Fruit fly (Drosophila melanogaster) whole organism, embryonic: ENCODE data around the gene CG32280.

Experiments
- Adf1 ChIP-seq: fragments of 200-800 bp; sonication (Bioruptor generic); IDR thresholded peaks from 2 replicates; pipeline ENCODE4 v1.3.6; 2022; ENCODE audit warnings: missing biosample characterization, missing genetic modification characterization
- Bgb ChIP-seq: fragments of 200-800 bp; sonication (Bioruptor generic); IDR thresholded peaks from 2 replicates; pipeline ENCODE4 v1.3.6; 2022; ENCODE audit warnings: missing biosample characterization, missing genetic modification characterization; ENCODE audit not compliant: partially characterized antibody
- CG1024 ChIP-seq: fragments of 200-800 bp; sonication (Bioruptor generic); IDR thresholded peaks from 2 replicates; pipeline ENCODE4 v1.3.6; 2022; ENCODE audit warnings: missing biosample characterization, missing genetic modification characterization
- CG11398 ChIP-seq: fragments of 200-800 bp; sonication (Bioruptor generic); optimal IDR thresholded peaks from 2 replicates; lab custom pipeline; 2016; ENCODE audit warnings: missing biosample characterization, missing genetic modification characterization
- CG12744 ChIP-seq: fragments of 200-800 bp; sonication (Bioruptor generic); optimal IDR thresholded peaks from 2 replicates; lab custom pipeline; 2016; ENCODE audit warnings: missing biosample characterization, missing genetic modification characterization
- CG14050 ChIP-seq: fragments of 200-800 bp; sonication (Bioruptor generic); IDR thresholded peaks from 3 replicates; pipeline ENCODE4 v1.3.6; 2022; ENCODE audit warnings: missing biosample characterization, missing genetic modification characterization
- CG14860 ChIP-seq: fragments of 200-800 bp; sonication (Bioruptor generic); IDR thresholded peaks from 3 replicates; pipeline ENCODE4 v1.3.6; 2022; ENCODE audit warnings: missing biosample characterization, missing genetic modification characterization; ENCODE audit not compliant: partially characterized antibody
- CG1602 ChIP-seq: fragments of 200-800 bp; sonication (Bioruptor generic); optimal IDR thresholded peaks from 3 replicates; lab custom pipeline; 2016; ENCODE audit warnings: missing biosample characterization, missing genetic modification characterization
- CG16815 ChIP-seq: fragments of 200-800 bp; sonication (Bioruptor generic); optimal IDR thresholded peaks from 3 replicates; lab custom pipeline; 2017; ENCODE audit warnings: missing biosample characterization, mild to moderate bottlenecking, missing genetic modification characterization
- CG1832 ChIP-seq: fragments of 200-800 bp; sonication (Bioruptor generic); optimal IDR thresholded peaks from 2 replicates; lab custom pipeline; 2017; ENCODE audit warnings: missing biosample characterization, mild to moderate bottlenecking, missing genetic modification characterization, inconsistent platforms
- CG2202 ChIP-seq: fragments of 200-800 bp; sonication (Bioruptor generic); optimal IDR thresholded peaks from 2 replicates; lab custom pipeline; 2018; ENCODE audit warnings: missing biosample characterization, mild to moderate bottlenecking, missing genetic modification characterization
- CG3163 ChIP-seq: fragments of 200-800 bp; sonication (Bioruptor generic); optimal IDR thresholded peaks from 3 replicates; lab custom pipeline; 2016; ENCODE audit warnings: missing biosample characterization, missing genetic modification characterization
- CG33213 ChIP-seq: fragments of 200-800 bp; sonication (Bioruptor generic); optimal IDR thresholded peaks from 3 replicates; lab custom pipeline; 2016; ENCODE audit warnings: missing biosample characterization, missing genetic modification characterization
- CG34422 ChIP-seq: fragments of 200-800 bp; sonication (Bioruptor generic); IDR thresholded peaks from 3 replicates; pipeline ENCODE4 v1.3.6; 2022; ENCODE audit warnings: missing biosample characterization, missing genetic modification characterization
- CG5180 ChIP-seq: fragments of 200-800 bp; sonication (Bioruptor generic); optimal IDR thresholded peaks from 3 replicates; lab custom pipeline; 2017; ENCODE audit warnings: missing biosample characterization, missing genetic modification characterization, mild to moderate bottlenecking, moderate library complexity, missing genetic modification reagents
- CG6175 ChIP-seq: fragments of 200-800 bp; sonication (Bioruptor generic); IDR thresholded peaks from 3 replicates; pipeline ENCODE4 v1.3.6; 2022; ENCODE audit warnings: missing biosample characterization, missing genetic modification characterization
- CG6272 ChIP-seq: fragments of 200-800 bp; sonication (Bioruptor generic); IDR thresholded peaks from 2 replicates; pipeline ENCODE4 v1.3.6; 2022; ENCODE audit warnings: missing biosample characterization, missing genetic modification characterization
- CG6654 ChIP-seq: fragments of 200-800 bp; sonication (Bioruptor generic); optimal IDR thresholded peaks from 2 replicates; lab custom pipeline; 2017; ENCODE audit warnings: missing biosample characterization, mild to moderate bottlenecking, missing genetic modification characterization
- CG7357 ChIP-seq: fragments of 200-800 bp; sonication (Bioruptor generic); IDR thresholded peaks from 3 replicates; pipeline ENCODE4 v1.3.6; 2022; ENCODE audit warnings: missing biosample characterization, missing genetic modification characterization
- CG7963 ChIP-seq: fragments of 200-800 bp; sonication (Bioruptor generic); IDR thresholded peaks from 3 replicates; pipeline ENCODE4 v1.3.6; 2022; ENCODE audit warnings: missing biosample characterization, missing genetic modification characterization; ENCODE audit not compliant: partially characterized antibody
- CG7987 ChIP-seq: fragments of 200-800 bp; sonication (Bioruptor generic); optimal IDR thresholded peaks from 2 replicates; lab custom pipeline; 2018; ENCODE audit warnings: missing biosample characterization, mild to moderate bottlenecking, missing genetic modification characterization, moderate library complexity
- CG8290 ChIP-seq, 3 experiments: fragments of 200-800 bp; sonication (Bioruptor generic); optimal IDR thresholded peaks; 2 replicates each; lab custom pipeline; 2016 to 2019; ENCODE audit warnings: missing biosample characterization in 3 of 3, missing genetic modification characterization in 3 of 3, mild to moderate bottlenecking in 2 of 3, moderate library complexity in 1 of 3
- CG9727 ChIP-seq: fragments of 200-800 bp; sonication (Bioruptor generic); optimal IDR thresholded peaks from 3 replicates; lab custom pipeline; 2017; ENCODE audit warnings: missing biosample characterization, mild to moderate bottlenecking, missing genetic modification characterization
- CG9876 ChIP-seq: fragments of 200-800 bp; sonication (Bioruptor generic); optimal IDR thresholded peaks from 2 replicates; lab custom pipeline; 2016; ENCODE audit warnings: missing biosample characterization, missing genetic modification characterization
- Fer1 ChIP-seq: fragments of 200-800 bp; sonication (Bioruptor generic); optimal IDR thresholded peaks from 2 replicates; lab custom pipeline; 2017; ENCODE audit warnings: missing biosample characterization, mild to moderate bottlenecking, missing genetic modification characterization
- Hr3 ChIP-seq: fragments of 200-800 bp; sonication (Bioruptor generic); optimal IDR thresholded peaks from 3 replicates; lab custom pipeline; 2016; ENCODE audit warnings: missing biosample characterization, missing genetic modification characterization
- Hsf ChIP-seq: fragments of 200-800 bp; sonication (Bioruptor generic); optimal IDR thresholded peaks from 3 replicates; lab custom pipeline; 2016; ENCODE audit warnings: missing biosample characterization, missing genetic modification characterization
- Max ChIP-seq: fragments of 200-800 bp; sonication (Bioruptor generic); optimal IDR thresholded peaks from 2 replicates; lab custom pipeline; 2016; ENCODE audit warnings: missing biosample characterization, mild to moderate bottlenecking, missing genetic modification characterization
- Rfx ChIP-seq: fragments of 200-800 bp; sonication (Bioruptor generic); IDR thresholded peaks from 2 replicates; pipeline ENCODE4 v1.3.6; 2022; ENCODE audit warnings: missing biosample characterization, missing genetic modification characterization
- amos ChIP-seq: fragments of 200-800 bp; sonication (Bioruptor generic); IDR thresholded peaks from 2 replicates; pipeline ENCODE4 v1.3.6; 2022; ENCODE audit warnings: missing biosample characterization, missing genetic modification characterization; ENCODE audit not compliant: partially characterized antibody
- bbx ChIP-seq: fragments of 200-800 bp; sonication (Bioruptor generic); IDR thresholded peaks from 2 replicates; pipeline ENCODE4 v1.3.6; 2022; ENCODE audit warnings: missing biosample characterization, missing genetic modification characterization; ENCODE audit not compliant: partially characterized antibody
- caup ChIP-seq: fragments of 200-800 bp; sonication (Bioruptor generic); optimal IDR thresholded peaks from 3 replicates; lab custom pipeline; 2017; ENCODE audit warnings: missing biosample characterization, mild to moderate bottlenecking, missing genetic modification characterization, moderate library complexity; ENCODE audit not compliant: severe bottlenecking
- cg ChIP-seq: fragments of 200-800 bp; sonication (Bioruptor generic); optimal IDR thresholded peaks from 3 replicates; lab custom pipeline; 2019; ENCODE audit warnings: missing biosample characterization, mild to moderate bottlenecking, missing genetic modification characterization, moderate library complexity
- chn ChIP-seq: fragments of 200-800 bp; sonication (Bioruptor generic); optimal IDR thresholded peaks from 2 replicates; lab custom pipeline; 2016; ENCODE audit warnings: missing biosample characterization, missing genetic modification characterization
- crp ChIP-seq, 2 experiments: fragments of 200-800 bp; sonication (Bioruptor generic); optimal IDR thresholded peaks; 2 replicates in 1 of 2; 3 replicates in 1 of 2; lab custom pipeline; 2017; ENCODE audit warnings: missing biosample characterization in 2 of 2, missing genetic modification characterization in 2 of 2, mild to moderate bottlenecking in 1 of 2, moderate library complexity in 1 of 2
- lbe ChIP-seq: fragments of 200-800 bp; sonication (Bioruptor generic); optimal IDR thresholded peaks from 2 replicates; lab custom pipeline; 2016; ENCODE audit warnings: missing biosample characterization, mild to moderate bottlenecking, missing genetic modification characterization
- lov ChIP-seq, 2 experiments: fragments of 200-800 bp in 1 of 2; fragments of >200 bp in 1 of 2; sonication (Bioruptor generic) in 1 of 2; IDR thresholded peaks in 1 of 2; optimal IDR thresholded peaks in 1 of 2; 2 replicates in 1 of 2; 3 replicates in 1 of 2; pipeline versions ENCODE4 v1.3.6 to Lab custom; 2017 to 2022; ENCODE audit warnings: missing biosample characterization in 1 of 2, missing genetic modification characterization in 1 of 2
- mld ChIP-seq: fragments of 200-800 bp; sonication (Bioruptor generic); IDR thresholded peaks from 3 replicates; pipeline ENCODE4 v1.3.6; 2022; ENCODE audit warnings: missing biosample characterization, missing genetic modification characterization; ENCODE audit not compliant: partially characterized antibody
- nmo ChIP-seq: fragments of 200-800 bp; sonication (Bioruptor generic); optimal IDR thresholded peaks from 2 replicates; lab custom pipeline; 2018; ENCODE audit warnings: missing biosample characterization, mild to moderate bottlenecking, missing genetic modification characterization, moderate library complexity
- odd ChIP-seq: fragments of 200-800 bp; sonication (Bioruptor generic); optimal IDR thresholded peaks from 2 replicates; lab custom pipeline; 2017; ENCODE audit warnings: missing biosample characterization, mild to moderate bottlenecking, missing genetic modification characterization
- p53 ChIP-seq: fragments of 200-800 bp; sonication (Bioruptor generic); optimal IDR thresholded peaks from 2 replicates; lab custom pipeline; 2016; ENCODE audit warnings: missing biosample characterization, missing genetic modification characterization
- pum ChIP-seq: fragments of 200-800 bp; sonication (Bioruptor generic); optimal IDR thresholded peaks from 2 replicates; lab custom pipeline; 2016; ENCODE audit warnings: missing biosample characterization, missing genetic modification characterization
- ro ChIP-seq: fragments of 200-800 bp; sonication (Bioruptor generic); IDR thresholded peaks from 2 replicates; pipeline ENCODE4 v1.3.6; 2022; ENCODE audit warnings: missing biosample characterization, missing genetic modification characterization
- salm ChIP-seq: fragments of 200-800 bp; sonication (Bioruptor generic); optimal IDR thresholded peaks from 2 replicates; lab custom pipeline; 2018; ENCODE audit warnings: missing biosample characterization, mild to moderate bottlenecking, missing genetic modification characterization
- so ChIP-seq: fragments of 200-800 bp; sonication (Bioruptor generic); IDR thresholded peaks from 3 replicates; pipeline ENCODE4 v1.3.6; 2022; ENCODE audit warnings: missing biosample characterization, missing genetic modification characterization
- tgo ChIP-seq: fragments of 200-800 bp; sonication (Bioruptor generic); IDR thresholded peaks from 3 replicates; pipeline ENCODE4 v1.3.6; 2022; ENCODE audit warnings: missing biosample characterization, missing genetic modification characterization
- tin ChIP-seq: fragments of 200-800 bp; sonication (Bioruptor generic); optimal IDR thresholded peaks from 3 replicates; lab custom pipeline; 2016; ENCODE audit warnings: missing biosample characterization, missing genetic modification characterization
- vfl ChIP-seq: fragments of 200-800 bp; sonication (Bioruptor generic); optimal IDR thresholded peaks from 2 replicates; lab custom pipeline; 2016; ENCODE audit warnings: missing biosample characterization, missing genetic modification characterization
- yki ChIP-seq: fragments of >200 bp; optimal IDR thresholded peaks from 3 replicates; lab custom pipeline; 2018

The CG32280 gene

DNA sequence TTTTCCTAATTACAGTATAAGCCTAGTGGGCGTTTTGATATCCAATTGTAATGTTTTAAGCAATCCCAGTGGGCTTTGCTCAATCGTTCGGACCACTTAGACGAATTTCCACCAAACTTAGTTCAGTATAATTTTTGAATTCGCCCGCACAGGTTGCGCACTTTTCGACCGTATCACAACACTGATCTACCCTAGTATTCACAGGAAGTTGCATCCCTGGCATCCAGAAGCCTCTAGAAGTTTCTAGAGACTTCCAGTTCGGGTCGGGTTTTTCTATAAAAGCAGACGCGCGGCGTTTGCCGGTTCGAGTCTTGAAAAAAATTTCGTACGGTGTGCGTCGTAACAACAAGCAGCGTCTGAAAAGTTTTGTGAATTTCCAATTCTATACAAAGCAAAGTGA is 27.9 kb downstream of the CG32280 start, which contains the start of gene Hsp83 (continued):
- TF ChIP-seq CG6272 (GFP tag; lab: Robert Waterston, UW) (peak; percentile 56), CG1832 (no peak), CG1602 (GFP tag; lab: Kevin White, UChicago) (peak; percentile 52), mld (GFP tag; lab: Robert Waterston, UW) (no peak), Hr3 (GFP tag; lab: Kevin White, UChicago) (peak; percentile 73), caup (GFP tag; lab: Kevin White, UChicago) (peak; percentile 100), vfl (peak; percentile 90), CG3163 (GFP tag; lab: Kevin White, UChicago) (peak; percentile 87), Adf1 (GFP tag; lab: Robert Waterston, UW) (peak; percentile 77), CG16815 (GFP tag; lab: Kevin White, UChicago) (peak; percentile 79), lbe (peak; percentile 95), CG9727 (GFP tag; lab: Kevin White, UChicago) (peak; percentile 95), salm (tag; lab: Kevin White, UChicago) (peak; percentile 89), p53 (peak; percentile 92), CG7987 (peak; percentile 100)

DNA sequence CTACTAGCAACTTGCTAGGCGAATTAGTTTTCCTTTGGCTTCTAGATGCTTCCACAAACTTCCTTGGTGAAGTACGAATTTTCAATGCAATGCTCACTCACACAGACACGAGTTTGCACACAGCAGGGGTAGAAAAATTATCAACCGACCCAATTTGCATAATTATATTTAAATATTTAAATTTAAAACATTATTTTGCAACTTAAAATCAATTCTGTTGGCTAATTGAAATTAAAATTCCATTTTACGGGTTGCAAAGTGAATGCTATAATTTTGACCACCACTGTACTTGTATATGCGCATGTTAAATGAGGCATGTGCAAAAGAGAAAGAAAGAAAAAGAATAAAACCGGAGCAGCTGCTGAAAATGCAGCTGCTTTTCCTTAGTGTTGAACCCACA is 29.1 kb downstream of the CG32280 start:
- no peak for TF ChIP-seq CG14860 (GFP tag; lab: Robert Waterston, UW)
- TF ChIP-seq Rfx (GFP tag; lab: Robert Waterston, UW) = peak; percentile 92
- TF ChIP-seq CG9876 = no peak
- peak; percentile 94 for TF ChIP-seq Fer1 (GFP tag; lab: Kevin White, UChicago)
- peak; percentile 76 for TF ChIP-seq Hsf
- peak in 1 of 2 experiments; percentile 53 for TF ChIP-seq crp (GFP tag; optimal IDR thresholded peaks at IDR 0.05; lab: Kevin White, UChicago)
- TF ChIP-seq chn (GFP tag; lab: Kevin White, UChicago) = peak; percentile 76
- peak; percentile 85 for TF ChIP-seq ro (GFP tag; lab: Robert Waterston, UW)
- TF ChIP-seq CG34422 (GFP tag; lab: Robert Waterston, UW) = peak; percentile 97
- TF ChIP-seq tin (GFP tag; lab: Kevin White, UChicago) = peak; percentile 89
- no peak for TF ChIP-seq amos (GFP tag; lab: Robert Waterston, UW)
- peak; percentile 62 for TF ChIP-seq cg
- TF ChIP-seq CG5180 (GFP tag; lab: Kevin White, UChicago) = peak; percentile 80
- peak; percentile 75 for TF ChIP-seq CG6654 (GFP tag; lab: Kevin White, UChicago)
- TF ChIP-seq CG8290 (GFP tag; optimal IDR thresholded peaks at IDR 0.05; lab: Kevin White, UChicago) = peak; percentile 75
- peak in 1 of 2 experiments; percentile 82 for TF ChIP-seq CG8290 (tag; optimal IDR thresholded peaks at IDR 0.05; lab: Kevin White, UChicago)
- TF ChIP-seq CG7357 = peak; percentile 82
- peak; percentile 93 for TF ChIP-seq tgo (GFP tag; lab: Robert Waterston, UW)
- peak; percentile 87 for TF ChIP-seq CG2202
- TF ChIP-seq CG1832 = no peak
- TF ChIP-seq CG12744 = peak; percentile 3
- peak; percentile 96 for TF ChIP-seq nmo (GFP tag; lab: Kevin White, UChicago)
- no peak for TF ChIP-seq Bgb
- TF ChIP-seq CG11398 (GFP tag; lab: Kevin White, UChicago) = peak; percentile 13
- peak; percentile 86 for TF ChIP-seq odd (GFP tag; lab: Kevin White, UChicago)
- peak; percentile 88 for TF ChIP-seq CG14050 (GFP tag; lab: Robert Waterston, UW)
- TF ChIP-seq pum (GFP tag; lab: Kevin White, UChicago) = peak; percentile 46
- no peak for TF ChIP-seq bbx (GFP tag; lab: Robert Waterston, UW)
- peak; percentile 91 for TF ChIP-seq CG1024 (GFP tag; lab: Robert Waterston, UW)
- TF ChIP-seq CG33213 = peak; percentile 57
- TF ChIP-seq yki (lab: Kevin White, UChicago) = no peak
- no peak for TF ChIP-seq lov (optimal IDR thresholded peaks at IDR 0.05; lab: Kevin White, UChicago)
- TF ChIP-seq lov (GFP tag; IDR thresholded peaks at IDR 0.05; lab: Robert Waterston, UW) = peak; percentile 88
- TF ChIP-seq CG7963 (GFP tag; lab: Robert Waterston, UW) = no peak
- peak; percentile 86 for TF ChIP-seq Max (GFP tag; lab: Kevin White, UChicago)
- peak; percentile 82 for TF ChIP-seq CG6175 (GFP tag; lab: Robert Waterston, UW)
- peak; percentile 93 for TF ChIP-seq so (GFP tag; lab: Robert Waterston, UW)
